Worm (Caenorhabditis elegans) whole organism, L3 larva: ENCODE measurements around the gene cah-1.

Source experiments
- ZK546.5 ChIP-seq: sonication (generic microtip); optimal IDR thresholded peaks from 2 replicates; lab custom pipeline; 2017; ENCODE audit warnings: missing biosample characterization, missing genetic modification characterization
- ama-1 ChIP-seq: fragments of 150-350 bp; optimal IDR thresholded peaks from 2 replicates; lab custom pipeline; 2018
- ceh-16 ChIP-seq: sonication (generic microtip); optimal IDR thresholded peaks from 2 replicates; lab custom pipeline; 2017; ENCODE audit warnings: missing biosample characterization, missing genetic modification characterization
- ceh-28 ChIP-seq: fragments of 150-350 bp; optimal IDR thresholded peaks from 2 replicates; lab custom pipeline; 2014; ENCODE audit warnings: missing biosample characterization, missing genetic modification reagents, missing genetic modification characterization
- ceh-9 ChIP-seq: sonication (generic microtip); optimal IDR thresholded peaks from 2 replicates; lab custom pipeline; 2018; ENCODE audit warnings: missing biosample characterization, missing genetic modification characterization
- daf-12 ChIP-seq: fragments of 150-350 bp; optimal IDR thresholded peaks from 2 replicates; lab custom pipeline; 2014; ENCODE audit warnings: missing biosample characterization, missing genetic modification reagents, missing genetic modification characterization
- egl-5 ChIP-seq: fragments of 150-350 bp; optimal IDR thresholded peaks from 2 replicates; lab custom pipeline; 2017; ENCODE audit warnings: missing biosample characterization, missing genetic modification reagents, missing genetic modification characterization, inconsistent platforms
- elt-3 ChIP-seq, 3 experiments: fragments of 150-350 bp in 1 of 3; sonication (generic microtip) in 2 of 3; optimal IDR thresholded peaks; 2 replicates in 2 of 3; 4 replicates in 1 of 3; lab custom pipeline; 2014 to 2017; ENCODE audit warnings: missing biosample characterization in 3 of 3, missing genetic modification characterization in 3 of 3
- eor-1 ChIP-seq, 2 experiments: fragments of 150-350 bp; optimal IDR thresholded peaks; 2 replicates each; lab custom pipeline; 2014 to 2018; ENCODE audit warnings: missing biosample characterization in 2 of 2, missing genetic modification characterization in 2 of 2
- hmg-11 ChIP-seq: sonication (generic microtip); optimal IDR thresholded peaks from 2 replicates; lab custom pipeline; 2016; ENCODE audit warnings: missing genetic modification characterization, missing compliant biosample characterization
- jun-1 ChIP-seq: fragments of 150-350 bp; optimal IDR thresholded peaks from 2 replicates; lab custom pipeline; 2014; ENCODE audit warnings: missing biosample characterization, missing genetic modification reagents, missing genetic modification characterization
- lin-15B ChIP-seq: fragments of 150-350 bp; optimal IDR thresholded peaks from 2 replicates; lab custom pipeline; 2014; ENCODE audit warnings: missing biosample characterization, missing genetic modification characterization
- lin-39 ChIP-seq: fragments of 150-350 bp; optimal IDR thresholded peaks from 2 replicates; lab custom pipeline; 2018; ENCODE audit warnings: missing biosample characterization, missing genetic modification reagents, missing genetic modification characterization
- lsy-12 ChIP-seq: sonication (generic microtip); optimal IDR thresholded peaks from 2 replicates; lab custom pipeline; 2016; ENCODE audit warnings: mild to moderate bottlenecking, missing genetic modification characterization, missing compliant biosample characterization
- mdl-1 ChIP-seq: fragments of 150-350 bp; optimal IDR thresholded peaks from 2 replicates; lab custom pipeline; 2014; ENCODE audit warnings: missing biosample characterization, missing genetic modification characterization
- nhr-11 ChIP-seq: fragments of 150-350 bp; optimal IDR thresholded peaks from 2 replicates; lab custom pipeline; 2014; ENCODE audit warnings: missing biosample characterization, missing genetic modification characterization
- nhr-23 ChIP-seq: fragments of 150-350 bp; optimal IDR thresholded peaks from 2 replicates; lab custom pipeline; 2014; ENCODE audit warnings: missing biosample characterization, missing genetic modification reagents, missing genetic modification characterization
- nhr-237 ChIP-seq: fragments of 150-350 bp; optimal IDR thresholded peaks from 2 replicates; lab custom pipeline; 2014; ENCODE audit warnings: missing biosample characterization, missing genetic modification characterization
- nhr-25 ChIP-seq: sonication (generic microtip); optimal IDR thresholded peaks from 2 replicates; lab custom pipeline; 2017; ENCODE audit warnings: missing biosample characterization, missing genetic modification characterization
- nhr-28 ChIP-seq: fragments of 150-350 bp; optimal IDR thresholded peaks from 2 replicates; lab custom pipeline; 2014; ENCODE audit warnings: missing biosample characterization, missing genetic modification characterization
- nhr-43 ChIP-seq: sonication (generic microtip); optimal IDR thresholded peaks from 2 replicates; lab custom pipeline; 2016; ENCODE audit warnings: mild to moderate bottlenecking, missing genetic modification characterization, missing compliant biosample characterization; ENCODE audit not compliant: poor library complexity, severe bottlenecking
- nhr-67 ChIP-seq: fragments of 150-350 bp; optimal IDR thresholded peaks from 2 replicates; lab custom pipeline; 2014; ENCODE audit warnings: missing biosample characterization, missing genetic modification characterization
- nhr-76 ChIP-seq: fragments of 150-350 bp; sonication (generic microtip); optimal IDR thresholded peaks from 5 replicates; lab custom pipeline; 2014; ENCODE audit warnings: missing biosample characterization, missing genetic modification characterization
- pha-4 ChIP-seq: fragments of 150-350 bp; optimal IDR thresholded peaks from 2 replicates; lab custom pipeline; 2014; ENCODE audit warnings: missing biosample characterization, missing genetic modification reagents, missing genetic modification characterization
- skn-1 ChIP-seq: fragments of 150-350 bp; optimal IDR thresholded peaks from 2 replicates; lab custom pipeline; 2014; ENCODE audit warnings: missing biosample characterization, missing genetic modification characterization
- snpc-4 ChIP-seq: fragments of 150-350 bp; optimal IDR thresholded peaks from 2 replicates; lab custom pipeline; 2014; ENCODE audit warnings: missing biosample characterization, missing genetic modification characterization
- unc-39 ChIP-seq: sonication (generic microtip); optimal IDR thresholded peaks from 4 replicates; lab custom pipeline; 2017; ENCODE audit warnings: missing biosample characterization, missing genetic modification characterization
- unc-62 ChIP-seq: fragments of 150-350 bp; sonication (generic microtip); optimal IDR thresholded peaks from 4 replicates; lab custom pipeline; 2014; ENCODE audit warnings: missing biosample characterization, missing genetic modification reagents, missing genetic modification characterization
- zag-1 ChIP-seq: fragments of 150-350 bp; optimal IDR thresholded peaks from 2 replicates; lab custom pipeline; 2014; ENCODE audit warnings: missing biosample characterization, missing genetic modification characterization
- ztf-11 ChIP-seq: fragments of 150-350 bp; optimal IDR thresholded peaks from 2 replicates; lab custom pipeline; 2014; ENCODE audit warnings: missing biosample characterization, missing genetic modification characterization
- ztf-4 ChIP-seq: fragments of 150-350 bp; optimal IDR thresholded peaks from 2 replicates; lab custom pipeline; 2014; ENCODE audit warnings: missing biosample characterization, missing genetic modification characterization

Gene cah-1

ce11 chrIII:5102616-5103015 lies 17.2 kb upstream of the cah-1 start, which contains the start of gene F54D8.6 (continued):
- TF ChIP-seq ceh-9 (tag; lab: Kevin White, UChicago) = no peak
- TF ChIP-seq nhr-76 (tag; lab: Kevin White, UChicago) = no peak
- peak; percentile 52 for TF ChIP-seq nhr-23
- no peak for TF ChIP-seq nhr-28 (tag; lab: Kevin White, UChicago)
- TF ChIP-seq ztf-11 = no peak
- TF ChIP-seq unc-62 (GFP tag; lab: Kevin White, UChicago) = no peak
- no peak for TF ChIP-seq daf-12 (tag; lab: Kevin White, UChicago)
- no peak for TF ChIP-seq unc-39
- TF ChIP-seq ceh-16 (tag; lab: Kevin White, UChicago) = no peak
- peak; percentile 79 for TF ChIP-seq lin-15B
- TF ChIP-seq nhr-43 = no peak
- TF ChIP-seq hmg-11 (tag; lab: Kevin White, UChicago) = peak; percentile 23
- no peak for TF ChIP-seq nhr-67
- TF ChIP-seq nhr-237 (tag; lab: Kevin White, UChicago) = no peak
- TF ChIP-seq skn-1 (tag; lab: Kevin White, UChicago) = no peak
- TF ChIP-seq ceh-28 (tag; lab: Kevin White, UChicago) = no peak
- peak; percentile 18 for TF ChIP-seq nhr-25 (tag; lab: Kevin White, UChicago)

ce11 chrIII:5099500-5099899 lies 14.1 kb upstream of the cah-1 start:
- peak; percentile 33 for TF ChIP-seq nhr-43
- TF ChIP-seq nhr-25 (tag; lab: Kevin White, UChicago) = no peak
- TF ChIP-seq, all 47 proteins: peak for 1

- TF ChIP-seq daf-12 (tag; lab: Kevin White, UChicago) = no peak
- TF ChIP-seq lsy-12 = no peak
- no peak for TF ChIP-seq mdl-1 (tag; lab: Kevin White, UChicago)
- TF ChIP-seq snpc-4 (tag; lab: Kevin White, UChicago) = no peak
- no peak for TF ChIP-seq jun-1 (tag; lab: Kevin White, UChicago)
- no peak for TF ChIP-seq nhr-43
- TF ChIP-seq ztf-4 (tag; lab: Kevin White, UChicago) = no peak
- no peak for TF ChIP-seq lin-39 (tag; lab: Kevin White, UChicago)
Observed at ce11 chrIII:5098740-5099276, 13.4 kb upstream of the cah-1 start.

- TF ChIP-seq nhr-25 (tag; lab: Kevin White, UChicago) = peak; percentile 32
- peak; percentile 75 for TF ChIP-seq nhr-23
- TF ChIP-seq ztf-4 (tag; lab: Kevin White, UChicago) = no peak
- peak; percentile 89 for TF ChIP-seq nhr-43
- TF ChIP-seq elt-3 (tag; optimal IDR thresholded peaks at IDR 0.05; lab: Kevin White, UChicago) = peak; percentile 46 to 70 (median 48)
Observed at ce11 chrIII:5096741-5097140, 11.3 kb upstream of the cah-1 start.

ce11 chrIII:5094506-5094905 lies 9.1 kb upstream of the cah-1 start, which contains the start of gene F54D8.10:
TSS of gene F54D8.10 (plus strand) at chrIII:5094806.
- TF ChIP-seq ceh-16 (tag; lab: Kevin White, UChicago) (no peak), lin-15B (no peak), nhr-76 (tag; lab: Kevin White, UChicago) (no peak), zag-1 (tag; lab: Kevin White, UChicago) (no peak), egl-5 (tag; lab: Kevin White, UChicago) (no peak), lsy-12 (no peak), elt-3 (tag; optimal IDR thresholded peaks at IDR 0.05; lab: Kevin White, UChicago) (no peak), pha-4 (tag; lab: Kevin White, UChicago) (no peak), nhr-11 (tag; lab: Kevin White, UChicago) (no peak), unc-62 (GFP tag; lab: Kevin White, UChicago) (no peak), ztf-4 (tag; lab: Kevin White, UChicago) (no peak)

- TF ChIP-seq ZK546.5 (tag; lab: Kevin White, UChicago) (no peak), ama-1 (peak; percentile 14)
Observed at ce11 chrIII:5092345-5092744, 6.9 kb upstream of the cah-1 start.

- no peak for TF ChIP-seq nhr-76 (tag; lab: Kevin White, UChicago)
- no peak for TF ChIP-seq daf-12 (tag; lab: Kevin White, UChicago)
- peak; percentile 27 for TF ChIP-seq nhr-23
- TF ChIP-seq lin-39 (tag; lab: Kevin White, UChicago) = no peak
- no peak for TF ChIP-seq jun-1 (tag; lab: Kevin White, UChicago)
- peak; percentile 6 for TF ChIP-seq nhr-25 (tag; lab: Kevin White, UChicago)
- TF ChIP-seq elt-3 (tag; optimal IDR thresholded peaks at IDR 0.05; lab: Kevin White, UChicago) = no peak
- TF ChIP-seq ceh-9 (tag; lab: Kevin White, UChicago) = no peak
- TF ChIP-seq nhr-43 = peak; percentile 67
- no peak for TF ChIP-seq eor-1 (tag; optimal IDR thresholded peaks at IDR 0.05; lab: Kevin White, UChicago)
- no peak for TF ChIP-seq pha-4 (tag; lab: Kevin White, UChicago)
Observed at ce11 chrIII:5089489-5089888, 4.1 kb upstream of the cah-1 start.
